Worm (Caenorhabditis elegans): ENCODE results near the gene rpac-19.
A peak's percentile ranks its signal among the peaks of the same experiment; 100 is the strongest.

rpac-19 gene

ce11 chrIII:9629855-9630254, at the start of gene rpac-19 (continued):
- TF ChIP-seq gei-8 (GFP tag; optimal IDR thresholded peaks at IDR 0.05) (no peak), rbr-2 (tag; optimal IDR thresholded peaks at IDR 0.05) (peak; percentile 46), ZK337.2 (GFP tag; IDR thresholded peaks at IDR 0.05) (no peak), F10B5.3 (tag; optimal IDR thresholded peaks at IDR 0.05) (peak; percentile 64), Y5F2A.4 (GFP tag; optimal IDR thresholded peaks at IDR 0.05) (no peak), ztf-11 (tag; optimal IDR thresholded peaks at IDR 0.05) (no peak), unc-39 (tag; optimal IDR thresholded peaks at IDR 0.05) (no peak), pha-4 (GFP tag; IDR thresholded peaks at IDR 0.05) (peak; percentile 81), pha-4 (tag; optimal IDR thresholded peaks at IDR 0.05) (no peak), madf-5 (GFP tag; IDR thresholded peaks at IDR 0.05) (no peak), nhr-41 (GFP tag; IDR thresholded peaks at IDR 0.05) (no peak; the same call in 1 of the 2 replicates), tag-97 (GFP tag; IDR thresholded peaks at IDR 0.05) (no peak), cey-2 (tag; optimal IDR thresholded peaks at IDR 0.05; ENCODE audit: borderline replicate concordance, insufficient read depth) (no peak), duxl-1 (tag; optimal IDR thresholded peaks at IDR 0.05; ENCODE audit: poor library complexity) (peak; percentile 77), nhr-77 (tag; optimal IDR thresholded peaks at IDR 0.05) (peak; percentile 24), zag-1 (tag; optimal IDR thresholded peaks at IDR 0.05) (no peak), ctbp-1 (GFP tag; IDR thresholded peaks at IDR 0.05) (peak; percentile 67), ceh-32 (tag; optimal IDR thresholded peaks at IDR 0.05; ENCODE audit: poor library complexity) (no peak), mxl-2 (GFP tag; conservative IDR thresholded peaks at IDR 0.05) (no peak), Y75B8A.6 (GFP tag; IDR thresholded peaks at IDR 0.05) (no peak), zfp-2 (tag; optimal IDR thresholded peaks at IDR 0.05) (peak; percentile 37), hif-1 (tag; optimal IDR thresholded peaks at IDR 0.05) (peak in 1 of 2 experiments; percentile 74), lin-39 (tag; optimal IDR thresholded peaks at IDR 0.05) (no peak), unc-130 (GFP tag; optimal IDR thresholded peaks at IDR 0.05) (peak; percentile 61), set-16 (GFP tag; IDR thresholded peaks at IDR 0.05) (no peak), daf-19 (GFP tag; conservative IDR thresholded peaks at IDR 0.05) (peak; percentile 45), F37D6.2 (tag; optimal IDR thresholded peaks at IDR 0.05) (peak; percentile 14), lim-7 (GFP tag; IDR thresholded peaks at IDR 0.05) (no peak), daf-16 (GFP tag; optimal IDR thresholded peaks at IDR 0.05) (peak; percentile 9 to 56), daf-16 (tag; optimal IDR thresholded peaks at IDR 0.05) (peak; percentile 97), lin-1 (GFP tag; IDR thresholded peaks at IDR 0.05) (peak; percentile 31; the same call in 1 of the 2 replicates), dmd-6 (GFP tag; IDR thresholded peaks at IDR 0.05) (peak; percentile 60), lin-13 (GFP tag; optimal IDR thresholded peaks at IDR 0.05) (peak; percentile 47), zip-2 (tag; optimal IDR thresholded peaks at IDR 0.05) (peak; percentile 54), hlh-30 (tag; optimal IDR thresholded peaks at IDR 0.05; ENCODE audit: insufficient read depth) (peak; percentile 83), Y48G9A.11 (GFP tag; IDR thresholded peaks at IDR 0.05) (0 out of 2 replicates have a peak, but pooled peaks have one; percentile 24), lsy-2 (tag; optimal IDR thresholded peaks at IDR 0.05) (peak in 1 of 2 experiments; percentile 84), tra-1 (GFP tag; IDR thresholded peaks at IDR 0.05) (no peak), dve-1 (tag; optimal IDR thresholded peaks at IDR 0.05; ENCODE audit: insufficient read depth) (peak; percentile 96), jun-1 (tag; optimal IDR thresholded peaks at IDR 0.05) (peak; percentile 27), mxl-3 (GFP tag; optimal IDR thresholded peaks at IDR 0.05) (no peak), dmd-8 (GFP tag; IDR thresholded peaks at IDR 0.05) (no peak), snpc-1.2 (GFP tag; IDR thresholded peaks at IDR 0.05) (no peak), lin-38 (GFP tag; IDR thresholded peaks at IDR 0.05) (peak; percentile 85)

Data from whole organism, L4 larva.